Fruit fly (Drosophila melanogaster) whole organism, adult: ENCODE measurements around the gene Ncoa6.

Experiments used
- CG11617 ChIP-seq: fragments of 200-800 bp; sonication (Bioruptor generic); optimal IDR thresholded peaks from 2 replicates; lab custom pipeline; 2017; ENCODE audit warnings: mild to moderate bottlenecking, missing biosample characterization, missing genetic modification reagents, missing genetic modification characterization
- CG14711 ChIP-seq: fragments of 200-800 bp; sonication (Bioruptor generic); optimal IDR thresholded peaks from 2 replicates; lab custom pipeline; 2018; ENCODE audit warnings: missing biosample characterization, mild to moderate bottlenecking, missing genetic modification characterization, moderate library complexity
- CG1620 ChIP-seq: fragments of 200-800 bp; sonication (Bioruptor generic); optimal IDR thresholded peaks from 2 replicates; lab custom pipeline; 2016; ENCODE audit warnings: missing biosample characterization, missing genetic modification characterization
- CG33017 ChIP-seq: fragments of 200-800 bp; sonication (Bioruptor generic); optimal IDR thresholded peaks from 2 replicates; lab custom pipeline; 2018; ENCODE audit warnings: missing biosample characterization, mild to moderate bottlenecking, missing genetic modification characterization, moderate library complexity
- CG5204 ChIP-seq: fragments of 200-800 bp; sonication (Bioruptor generic); optimal IDR thresholded peaks from 2 replicates; lab custom pipeline; 2016; ENCODE audit warnings: missing biosample characterization, missing genetic modification characterization
- CG7045 ChIP-seq: fragments of 200-800 bp; sonication (Bioruptor generic); optimal IDR thresholded peaks from 2 replicates; lab custom pipeline; 2017; ENCODE audit warnings: missing biosample characterization, mild to moderate bottlenecking, missing genetic modification characterization
- Crg-1 ChIP-seq: fragments of 200-800 bp; sonication (Bioruptor generic); optimal IDR thresholded peaks from 2 replicates; lab custom pipeline; 2016; ENCODE audit warnings: missing biosample characterization, missing genetic modification characterization
- Hr96 ChIP-seq: fragments of 200-800 bp; sonication (Bioruptor generic); optimal IDR thresholded peaks from 2 replicates; lab custom pipeline; 2016; ENCODE audit warnings: missing biosample characterization, missing genetic modification characterization
- Mnt ChIP-seq: fragments of 200-800 bp; sonication (Bioruptor generic); optimal IDR thresholded peaks from 2 replicates; lab custom pipeline; 2016; ENCODE audit warnings: missing biosample characterization, mild to moderate bottlenecking, missing genetic modification characterization
- cnc ChIP-seq, 2 experiments: fragments of >200 bp; optimal IDR thresholded peaks; 2 replicates each; lab custom pipeline; 2017
- pad ChIP-seq: fragments of 200-800 bp; sonication (Bioruptor generic); optimal IDR thresholded peaks from 3 replicates; lab custom pipeline; 2017; ENCODE audit warnings: missing biosample characterization, missing genetic modification characterization, mild to moderate bottlenecking, moderate library complexity, missing genetic modification reagents

DNA sequence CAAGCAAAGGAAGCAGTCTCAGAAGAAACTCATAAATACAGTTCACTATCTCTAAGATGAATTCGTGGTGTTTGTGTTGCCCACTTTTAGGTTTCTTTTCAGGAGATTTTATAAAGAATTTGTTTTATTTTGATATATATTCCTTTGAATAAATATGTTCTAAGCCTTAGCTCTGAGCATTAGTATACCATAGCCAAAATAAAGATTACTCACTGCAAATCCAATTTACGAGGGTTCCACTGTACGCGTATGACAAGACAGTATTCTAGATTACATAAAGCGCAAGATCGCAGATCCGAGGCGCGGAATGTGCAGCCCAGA, 33.9 kb downstream of the Ncoa6 start:
- no peak for TF ChIP-seq CG5204
- TF ChIP-seq CG33017 = no peak
- peak; percentile 31 for TF ChIP-seq CG14711
- TF ChIP-seq Mnt (GFP tag; lab: Kevin White, UChicago) = no peak
- TF ChIP-seq pad (GFP tag; lab: Kevin White, UChicago) = no peak
- TF ChIP-seq CG7045 = peak; percentile 17
- TF ChIP-seq cnc (optimal IDR thresholded peaks at IDR 0.05; lab: Kevin White, UChicago) = peak in 1 of 2 experiments; percentile 78
- no peak for TF ChIP-seq CG1620 (GFP tag; lab: Kevin White, UChicago)
- no peak for TF ChIP-seq Hr96 (GFP tag; lab: Kevin White, UChicago)
- no peak for TF ChIP-seq CG11617 (GFP tag; lab: Kevin White, UChicago)
- TF ChIP-seq Crg-1 = no peak
